Worm (Caenorhabditis elegans) whole organism, L4 larva: ENCODE data around the gene C09B7.2.

Experiments
- fkh-10 ChIP-seq: fragments of 150-350 bp; optimal IDR thresholded peaks from 2 replicates; lab custom pipeline; 2014; ENCODE audit warnings: missing biosample characterization, missing genetic modification reagents, missing genetic modification characterization
- nhr-111 ChIP-seq: fragments of 200-800 bp; sonication (Bioruptor generic); optimal IDR thresholded peaks from 2 replicates; lab custom pipeline; 2018; ENCODE audit warnings: mild to moderate bottlenecking, missing genetic modification characterization, missing compliant biosample characterization
- nhr-25 ChIP-seq: sonication (generic microtip); optimal IDR thresholded peaks from 2 replicates; lab custom pipeline; 2017; ENCODE audit warnings: missing genetic modification characterization, mild to moderate bottlenecking, missing compliant biosample characterization, antibody characterized with exemption, moderate library complexity, borderline replicate concordance; ENCODE audit not compliant: insufficient read depth
- spr-1 ChIP-seq: sonication (generic microtip); optimal IDR thresholded peaks from 2 replicates; lab custom pipeline; 2016; ENCODE audit warnings: mild to moderate bottlenecking, missing genetic modification characterization, missing compliant biosample characterization

- TF ChIP-seq fkh-10 (GFP tag; lab: Kevin White, UChicago) (no peak), nhr-111 (no peak), spr-1 (tag; lab: Kevin White, UChicago) (no peak), nhr-25 (tag; lab: Kevin White, UChicago) (no peak)
These were observed 35.1 kb upstream of the C09B7.2 start for ce11 chrX:2632869-2633268.
